Fruit fly (Drosophila melanogaster) whole organism, pupa: ENCODE results near the gene CG1979.

Source experiments
- CG10348 ChIP-seq: fragments of 200-800 bp; sonication (Bioruptor generic); IDR thresholded peaks from 2 replicates; pipeline ENCODE4 v1.3.6; 2022; ENCODE audit warnings: missing biosample characterization, missing genetic modification characterization
- CG13204 ChIP-seq: fragments of 200-800 bp; sonication (Bioruptor generic); optimal IDR thresholded peaks from 2 replicates; lab custom pipeline; 2018; ENCODE audit warnings: missing biosample characterization, mild to moderate bottlenecking, missing genetic modification characterization, moderate library complexity
- CG14655 ChIP-seq: fragments of 200-800 bp; sonication (Bioruptor generic); optimal IDR thresholded peaks from 3 replicates; lab custom pipeline; 2017; ENCODE audit warnings: mild to moderate bottlenecking, missing biosample characterization, missing genetic modification reagents, missing genetic modification characterization
- CG32121 ChIP-seq: fragments of 200-800 bp; sonication (Bioruptor generic); IDR thresholded peaks from 2 replicates; pipeline ENCODE4 v1.3.6; 2022; ENCODE audit warnings: missing biosample characterization, missing genetic modification characterization
- CG4496 ChIP-seq: fragments of 200-800 bp; sonication (Bioruptor generic); IDR thresholded peaks from 3 replicates; pipeline ENCODE4 v1.3.6; 2022; ENCODE audit warnings: missing biosample characterization, missing genetic modification characterization
- CG8301 ChIP-seq: fragments of 200-800 bp; sonication (Bioruptor generic); optimal IDR thresholded peaks from 2 replicates; lab custom pipeline; 2018; ENCODE audit warnings: missing biosample characterization, mild to moderate bottlenecking, missing genetic modification characterization
- CG9948 ChIP-seq: fragments of 200-800 bp; sonication (Bioruptor generic); optimal IDR thresholded peaks from 2 replicates; lab custom pipeline; 2018; ENCODE audit warnings: missing biosample characterization, mild to moderate bottlenecking, missing genetic modification characterization, moderate library complexity
- Pif1B ChIP-seq: fragments of 200-800 bp; sonication (Bioruptor generic); optimal IDR thresholded peaks from 3 replicates; lab custom pipeline; 2016; ENCODE audit warnings: missing biosample characterization, missing genetic modification characterization
- fd96Ca ChIP-seq: fragments of 200-800 bp; sonication (Bioruptor generic); IDR thresholded peaks from 3 replicates; pipeline ENCODE4 v1.3.6; 2022; ENCODE audit warnings: missing biosample characterization, missing genetic modification characterization
- rn ChIP-seq: fragments of 200-800 bp; sonication (Bioruptor generic); IDR thresholded peaks from 2 replicates; pipeline ENCODE4 v1.3.6; 2022; ENCODE audit warnings: missing biosample characterization, missing genetic modification characterization

DNA sequence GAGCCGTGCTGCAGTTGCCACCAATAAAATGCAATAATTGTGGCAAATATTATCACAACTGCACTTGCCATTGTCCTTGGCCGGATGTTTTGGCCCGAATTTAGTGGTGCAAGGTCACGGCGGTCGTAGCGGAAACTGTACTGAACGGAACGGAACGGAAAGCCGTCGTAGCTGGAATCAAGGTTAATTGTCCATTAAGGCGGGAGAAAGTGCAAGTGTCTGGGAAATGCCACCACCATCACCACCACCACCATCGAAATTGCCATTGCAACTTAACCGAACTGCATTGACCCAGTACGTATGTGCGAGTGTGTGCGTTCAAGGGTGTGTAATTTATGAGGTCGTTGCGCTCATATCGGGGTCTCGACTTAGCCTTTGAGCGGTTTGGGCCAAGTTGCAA lies 47.5 kb upstream of the CG1979 start:
- TF ChIP-seq CG4496 (GFP tag; lab: Robert Waterston, UW) (no peak), CG32121 (GFP tag; lab: Robert Waterston, UW) (no peak), CG13204 (GFP tag; lab: Kevin White, UChicago) (no peak), CG14655 (GFP tag; lab: Kevin White, UChicago) (no peak), CG9948 (no peak), CG8301 (no peak), fd96Ca (GFP tag; lab: Robert Waterston, UW) (no peak), Pif1B (no peak), CG10348 (GFP tag; lab: Robert Waterston, UW) (no peak), rn (GFP tag; lab: Robert Waterston, UW) (no peak)
